Worm (Caenorhabditis elegans): Measurements from ENCODE around the gene unc-52.

The unc-52 gene

DNA sequence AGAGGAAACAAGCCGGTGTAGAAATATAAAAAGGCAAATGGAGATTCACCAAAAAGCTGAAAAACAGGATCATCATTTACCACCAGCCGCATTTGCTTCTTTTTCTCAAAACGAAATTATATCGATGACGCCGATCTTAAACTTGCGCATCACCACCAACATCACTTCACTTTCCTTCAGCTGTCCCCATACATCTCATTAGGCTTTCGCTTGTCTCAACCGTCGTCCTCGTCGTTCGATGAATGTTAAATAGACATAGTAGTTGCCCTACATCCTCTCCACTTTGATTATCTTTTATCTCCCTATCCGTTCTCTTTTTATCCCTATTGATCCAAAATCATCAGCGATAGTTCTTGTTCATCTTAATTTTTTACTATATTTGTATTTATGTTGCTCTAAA, 57.4 kb downstream of the unc-52 start:
- TF ChIP-seq nhr-23 (tag; optimal IDR thresholded peaks at IDR 0.05) = peak; percentile 22
- peak; percentile 19 for TF ChIP-seq nhr-25 (tag; optimal IDR thresholded peaks at IDR 0.05)
- no peak for TF ChIP-seq unc-39 (tag; optimal IDR thresholded peaks at IDR 0.05)

DNA sequence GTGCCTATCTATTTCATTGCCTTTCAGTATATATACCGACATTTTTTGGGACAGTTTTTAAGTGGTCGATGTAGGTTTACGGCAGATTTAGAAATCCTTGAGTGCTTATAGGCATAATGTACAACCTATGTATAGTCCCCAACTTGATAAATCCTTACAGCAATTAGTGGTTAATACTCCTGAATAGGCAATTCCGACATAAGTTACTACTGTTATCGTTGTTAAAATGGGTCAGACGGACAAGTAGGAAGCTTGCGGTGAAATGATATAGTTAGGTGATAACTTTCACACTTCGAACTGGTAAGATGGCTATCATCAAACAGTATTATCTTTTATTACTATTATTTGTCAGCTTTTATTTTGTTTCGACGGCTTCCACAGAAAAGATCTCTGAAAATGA, 61.5 kb downstream of the unc-52 start, which contains the start of gene mltn-10:
TSS of gene mltn-10 (plus strand) at position 301 of the 400 bp plus-strand sequence.
- TF ChIP-seq nhr-67 (tag; optimal IDR thresholded peaks at IDR 0.05) (no peak), elt-1 (tag; optimal IDR thresholded peaks at IDR 0.05) (no peak)

DNA sequence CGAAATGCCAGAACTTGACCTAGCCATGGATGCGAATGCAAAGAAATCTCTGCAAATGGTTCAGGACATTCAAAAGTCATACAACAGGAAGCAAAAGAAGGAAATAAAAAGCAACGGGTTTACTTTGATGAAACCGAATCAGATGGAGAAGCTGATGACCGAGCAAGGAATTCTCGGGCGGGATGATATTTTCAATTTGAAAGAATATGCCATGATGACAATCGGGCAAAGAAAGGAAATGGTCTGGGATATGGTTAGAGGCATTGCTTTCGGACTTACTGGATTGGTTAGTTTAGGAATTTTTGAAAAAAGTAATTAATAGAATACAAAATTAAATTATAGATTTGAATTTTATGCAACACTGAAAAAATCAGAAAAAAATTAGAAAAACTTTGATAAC, 63.5 kb downstream of the unc-52 start:
- no peak for TF ChIP-seq zag-1 (tag; optimal IDR thresholded peaks at IDR 0.05)
- TF ChIP-seq mdl-1 (tag; optimal IDR thresholded peaks at IDR 0.05) = no peak
- no peak for TF ChIP-seq lin-15B (tag; optimal IDR thresholded peaks at IDR 0.05)
- TF ChIP-seq elt-1 (tag; optimal IDR thresholded peaks at IDR 0.05) = no peak
- no peak for TF ChIP-seq jun-1 (tag; optimal IDR thresholded peaks at IDR 0.05)
- no peak for TF ChIP-seq skn-1 (tag; optimal IDR thresholded peaks at IDR 0.05)
- no peak for TF ChIP-seq nhr-67 (tag; optimal IDR thresholded peaks at IDR 0.05)
- no peak for TF ChIP-seq fos-1 (tag; optimal IDR thresholded peaks at IDR 0.05)
- TF ChIP-seq eor-1 (tag; optimal IDR thresholded peaks at IDR 0.05) = no peak
- TF ChIP-seq lin-39 (tag; optimal IDR thresholded peaks at IDR 0.05) = no peak
- TF ChIP-seq egl-5 (tag; optimal IDR thresholded peaks at IDR 0.05) = no peak
- no peak for TF ChIP-seq nhr-28 (tag; optimal IDR thresholded peaks at IDR 0.05)
- no peak for TF ChIP-seq ama-1 (optimal IDR thresholded peaks at IDR 0.05)
- no peak for TF ChIP-seq ZK546.5 (tag; optimal IDR thresholded peaks at IDR 0.05)
- no peak for TF ChIP-seq ceh-9 (tag; optimal IDR thresholded peaks at IDR 0.05)
- no peak for TF ChIP-seq pha-4 (tag; optimal IDR thresholded peaks at IDR 0.05)
- no peak for TF ChIP-seq nhr-25 (tag; optimal IDR thresholded peaks at IDR 0.05)

DNA sequence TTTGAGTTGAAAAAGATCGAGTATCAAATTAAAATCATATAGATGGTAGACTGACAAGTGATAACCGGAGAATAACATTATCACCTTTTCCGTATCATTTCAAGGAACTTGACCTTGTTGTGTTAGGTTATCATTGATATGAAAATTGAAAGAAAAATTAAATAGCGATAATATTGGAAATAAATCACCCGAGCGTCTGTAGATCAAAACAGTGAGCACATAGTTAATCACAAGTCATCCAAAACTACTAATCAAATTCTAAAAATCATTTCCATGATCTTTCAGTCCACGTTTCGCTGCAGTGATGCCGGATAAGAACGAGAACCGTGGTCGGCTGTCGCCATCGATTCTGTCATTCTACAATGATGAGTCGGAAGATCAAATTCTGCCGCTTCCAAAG, 64.5 kb downstream of the unc-52 start:
- TF ChIP-seq hmg-11 (tag; optimal IDR thresholded peaks at IDR 0.05) (no peak), elt-3 (tag; optimal IDR thresholded peaks at IDR 0.05) (peak in 2 of 3 experiments; percentile 3 to 68), unc-62 (GFP tag; optimal IDR thresholded peaks at IDR 0.05) (no peak), nhr-43 (tag; optimal IDR thresholded peaks at IDR 0.05; ENCODE audit: poor library complexity, severe bottlenecking) (peak; percentile 74), nhr-28 (tag; optimal IDR thresholded peaks at IDR 0.05) (no peak), tbx-2 (tag; optimal IDR thresholded peaks at IDR 0.05) (no peak), fkh-10 (GFP tag; optimal IDR thresholded peaks at IDR 0.05) (no peak), ZK546.5 (tag; optimal IDR thresholded peaks at IDR 0.05) (no peak)

DNA sequence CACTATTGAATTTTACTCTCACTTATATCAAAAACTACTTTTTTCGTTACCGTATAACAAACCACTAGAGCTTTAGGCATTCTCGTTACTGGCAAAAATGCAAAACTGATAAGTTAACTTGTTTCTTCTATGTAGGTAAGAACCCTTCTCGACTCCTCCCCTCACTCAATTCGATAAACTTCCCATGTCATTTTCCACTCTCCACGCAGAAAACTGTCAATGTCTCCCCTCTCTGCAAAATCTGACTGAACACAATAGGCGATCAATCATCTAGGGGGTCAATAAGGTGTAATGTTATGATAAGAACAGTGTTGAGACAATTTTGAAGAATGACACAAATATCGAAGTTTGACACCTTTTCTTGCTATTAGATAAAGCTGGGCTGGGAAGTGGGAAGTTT, 65.5 kb downstream of the unc-52 start:
- no peak for TF ChIP-seq aly-2 (tag; optimal IDR thresholded peaks at IDR 0.05)
- peak; percentile 19 for TF ChIP-seq nhr-25 (tag; optimal IDR thresholded peaks at IDR 0.05)
- no peak for TF ChIP-seq egl-27 (tag; optimal IDR thresholded peaks at IDR 0.05)
- TF ChIP-seq nhr-23 (tag; optimal IDR thresholded peaks at IDR 0.05) = peak; percentile 10
- TF ChIP-seq elt-1 (tag; optimal IDR thresholded peaks at IDR 0.05) = no peak
- no peak for TF ChIP-seq unc-39 (tag; optimal IDR thresholded peaks at IDR 0.05)
- TF ChIP-seq tbx-2 (tag; optimal IDR thresholded peaks at IDR 0.05) = no peak
- no peak for TF ChIP-seq snpc-4 (tag; optimal IDR thresholded peaks at IDR 0.05)
- no peak for TF ChIP-seq ceh-82 (tag; optimal IDR thresholded peaks at IDR 0.05)
- TF ChIP-seq daf-12 (tag; optimal IDR thresholded peaks at IDR 0.05) = no peak
- TF ChIP-seq pha-4 (tag; optimal IDR thresholded peaks at IDR 0.05) = no peak

DNA sequence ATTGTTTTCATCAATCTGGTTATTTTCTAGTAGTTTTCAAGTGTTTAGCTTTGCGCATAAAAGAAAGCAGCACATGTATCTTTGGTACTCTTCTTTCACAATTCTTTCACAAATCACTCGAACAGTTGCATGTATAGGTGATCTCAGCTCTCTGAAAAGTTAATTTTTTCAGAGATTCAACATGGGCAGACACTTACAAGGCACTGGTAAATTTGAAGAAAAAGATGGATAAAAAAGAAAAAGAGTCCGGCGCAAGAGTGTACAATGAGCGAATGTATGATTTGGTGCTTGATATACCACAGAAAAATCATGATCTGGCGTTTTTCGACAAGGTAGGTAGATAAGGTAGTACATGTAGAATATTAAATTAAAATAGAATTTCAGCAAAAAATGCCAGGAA, 66.1 kb downstream of the unc-52 start:
- TF ChIP-seq ztf-4 (tag; optimal IDR thresholded peaks at IDR 0.05) (no peak), ztf-11 (tag; optimal IDR thresholded peaks at IDR 0.05) (no peak), ceh-9 (tag; optimal IDR thresholded peaks at IDR 0.05) (no peak), ZK546.5 (tag; optimal IDR thresholded peaks at IDR 0.05) (no peak), ceh-16 (tag; optimal IDR thresholded peaks at IDR 0.05) (no peak), R02D3.7 (tag; optimal IDR thresholded peaks at IDR 0.05) (no peak), nhr-25 (tag; optimal IDR thresholded peaks at IDR 0.05) (no peak)

Measured in whole organism, L3 larva.